Fruit fly (Drosophila melanogaster) whole organism, larva: ENCODE data around the gene Tsf1.

Source experiments
- noc ChIP-seq: fragments of 200-800 bp; sonication (Bioruptor generic); optimal IDR thresholded peaks from 3 replicates; lab custom pipeline; 2019; ENCODE audit warnings: missing biosample characterization, mild to moderate bottlenecking, missing genetic modification characterization, moderate library complexity

Tsf1 gene

DNA sequence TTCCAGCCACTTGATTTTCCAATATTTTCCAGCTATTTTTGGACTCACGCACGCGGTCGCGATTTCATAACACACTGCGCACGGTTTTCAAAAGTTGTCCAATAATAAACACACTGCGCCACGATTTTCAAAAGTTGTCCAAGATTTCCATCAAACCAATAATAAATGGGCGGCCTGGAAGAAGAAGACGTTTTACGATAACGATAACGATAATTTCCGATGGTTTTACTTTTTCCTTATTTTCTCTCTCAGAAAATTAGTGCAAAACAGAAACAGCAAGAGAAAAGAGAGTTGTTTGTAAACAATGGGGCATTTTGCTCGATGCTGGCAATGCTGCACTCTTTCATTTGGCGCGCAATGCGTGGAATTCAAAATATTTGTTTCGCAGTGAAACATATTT, 23.1 kb downstream of the Tsf1 start, which contains the start of gene Nt5b:
Gene Nt5b, minus strand, starts transcription at position 207 of the 400 bp plus-strand sequence.
- TF ChIP-seq noc = no peak

DNA sequence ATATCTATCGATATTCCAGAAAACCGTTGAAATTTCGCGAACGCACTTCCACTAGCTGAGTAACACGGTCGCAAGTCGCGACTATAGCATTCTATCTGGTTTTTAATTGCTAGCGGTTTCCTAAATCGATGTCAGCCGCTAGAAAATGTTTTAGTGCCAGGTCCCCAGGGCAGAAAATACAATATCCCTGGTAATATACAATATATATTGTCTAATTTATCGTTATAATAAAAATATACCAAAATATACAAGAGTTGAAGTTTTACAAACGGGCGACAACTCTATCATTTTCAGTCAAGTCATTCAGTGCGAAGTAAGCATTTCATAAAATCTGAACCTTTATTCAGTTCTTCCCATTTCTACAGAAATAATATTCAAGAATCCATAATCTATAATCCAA, 28.2 kb downstream of the Tsf1 start, which contains the start of gene CG15056:
Gene CG15056, plus strand, starts transcription at position 301 of the 400 bp plus-strand sequence.
- no peak for TF ChIP-seq noc

- TF ChIP-seq noc = no peak
These were observed 35.2 kb downstream of the Tsf1 start, which contains the start of gene CG42323 for dm6 chrX:18422112-18422511. Gene CG42323, plus strand, starts transcription at chrX:18422413.

DNA sequence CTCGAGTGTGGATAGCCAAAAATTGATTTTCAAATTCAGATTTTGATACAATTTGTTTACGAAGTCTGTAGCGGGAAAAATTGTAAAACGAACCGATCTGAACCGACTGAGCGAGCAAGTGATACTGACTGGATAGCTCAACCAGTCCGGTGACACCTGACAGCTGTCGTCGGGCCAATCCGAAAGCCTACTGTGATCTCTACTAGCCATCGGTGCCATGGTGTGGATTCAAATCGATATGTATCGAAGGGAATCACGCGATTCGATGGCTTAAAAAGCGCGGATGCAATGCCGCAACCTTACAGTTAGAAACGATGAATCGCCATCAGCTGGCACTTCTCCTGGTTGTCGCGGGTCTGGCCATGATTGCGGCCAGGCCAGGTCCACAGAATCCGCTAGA, 50.3 kb downstream of the Tsf1 start, which contains the start of gene CG6290:
Gene CG6290, plus strand, starts transcription at position 301 of the 400 bp plus-strand sequence.
- TF ChIP-seq noc = no peak

dm6 chrX:18438568-18438967, 51.7 kb downstream of the Tsf1 start, which contains the start of gene CG32551:
Gene CG32551, plus strand, starts transcription at chrX:18438868.
- no peak for TF ChIP-seq noc

DNA sequence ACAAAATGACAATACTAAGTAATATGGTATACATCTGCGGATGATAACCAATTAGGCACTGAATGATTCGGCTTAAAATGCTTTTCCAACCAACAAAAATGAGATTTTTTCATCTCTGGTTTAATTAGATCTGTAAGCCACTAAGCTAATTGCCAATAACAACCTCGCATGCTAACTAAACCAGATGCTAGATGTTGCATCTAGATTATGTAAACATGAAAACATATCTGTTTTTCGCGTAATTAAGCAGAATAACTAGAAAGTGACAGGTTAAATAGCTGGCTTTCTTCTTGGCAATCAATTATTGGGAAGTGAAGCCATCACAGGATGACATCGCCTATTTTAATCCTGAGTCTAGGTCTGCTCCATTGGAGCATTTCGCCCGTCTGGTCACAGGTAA, 52.5 kb downstream of the Tsf1 start, which contains the start of gene CG43841:
Gene CG43841, plus strand, starts transcription at position 301 of the 400 bp plus-strand sequence.
- TF ChIP-seq noc = no peak
